Fruit fly (Drosophila melanogaster) whole organism, embryonic: Measurements from ENCODE around the gene CG13081.
A peak's percentile ranks its signal among the peaks of the same experiment; 100 is the strongest.

Experiments used
- CG10543 ChIP-seq: fragments of 200-800 bp; sonication (Bioruptor generic); optimal IDR thresholded peaks from 3 replicates; lab custom pipeline; 2017; ENCODE audit warnings: missing biosample characterization, mild to moderate bottlenecking, missing genetic modification characterization, moderate library complexity
- CG11695 ChIP-seq: fragments of 200-800 bp; sonication (Bioruptor generic); IDR thresholded peaks from 3 replicates; pipeline ENCODE4 v1.3.6; 2022; ENCODE audit warnings: missing biosample characterization, missing genetic modification characterization
- CG12236 ChIP-seq: fragments of 200-800 bp; sonication (Bioruptor generic); optimal IDR thresholded peaks from 2 replicates; lab custom pipeline; 2016; ENCODE audit warnings: missing biosample characterization, missing genetic modification characterization
- CG13424 ChIP-seq: fragments of 200-800 bp; sonication (Bioruptor generic); optimal IDR thresholded peaks from 2 replicates; lab custom pipeline; 2019; ENCODE audit warnings: missing biosample characterization, mild to moderate bottlenecking, missing genetic modification characterization, moderate library complexity
- CG17359 ChIP-seq: fragments of 200-800 bp; sonication (Bioruptor generic); optimal IDR thresholded peaks from 3 replicates; lab custom pipeline; 2018; ENCODE audit warnings: missing biosample characterization, mild to moderate bottlenecking, missing genetic modification characterization, moderate library complexity
- CG18011 ChIP-seq: fragments of 200-800 bp; sonication (Bioruptor generic); optimal IDR thresholded peaks from 2 replicates; lab custom pipeline; 2017; ENCODE audit warnings: missing biosample characterization, missing genetic modification characterization, mild to moderate bottlenecking, moderate library complexity, missing genotype
- CG18599 ChIP-seq: fragments of 200-800 bp; sonication (Bioruptor generic); optimal IDR thresholded peaks from 3 replicates; lab custom pipeline; 2017; ENCODE audit warnings: missing biosample characterization, missing genetic modification characterization, mild to moderate bottlenecking, moderate library complexity, missing genetic modification reagents
- CG32767 ChIP-seq: fragments of 200-800 bp; sonication (Bioruptor generic); IDR thresholded peaks from 2 replicates; pipeline ENCODE4 v1.3.6; 2022; ENCODE audit warnings: missing biosample characterization, missing genetic modification characterization
- CG3847 ChIP-seq: fragments of 200-800 bp; sonication (Bioruptor generic); IDR thresholded peaks from 2 replicates; pipeline ENCODE4 v1.3.6; 2022; ENCODE audit warnings: missing biosample characterization, missing genetic modification characterization
- CG6254 ChIP-seq: fragments of 200-800 bp; sonication (Bioruptor generic); optimal IDR thresholded peaks from 3 replicates; lab custom pipeline; 2017; ENCODE audit warnings: mild to moderate bottlenecking, missing biosample characterization, missing genetic modification reagents, missing genetic modification characterization
- CG7745 ChIP-seq: fragments of 200-800 bp; sonication (Bioruptor generic); optimal IDR thresholded peaks from 2 replicates; lab custom pipeline; 2018; ENCODE audit warnings: missing biosample characterization, mild to moderate bottlenecking, missing genetic modification characterization, moderate library complexity
- CG9727 ChIP-seq: fragments of 200-800 bp; sonication (Bioruptor generic); optimal IDR thresholded peaks from 3 replicates; lab custom pipeline; 2017; ENCODE audit warnings: missing biosample characterization, mild to moderate bottlenecking, missing genetic modification characterization
- D19A ChIP-seq: fragments of 200-800 bp; optimal IDR thresholded peaks from 3 replicates; lab custom pipeline; 2019; ENCODE audit warnings: missing biosample characterization, mild to moderate bottlenecking, missing genetic modification characterization, moderate library complexity
- Drgx ChIP-seq: fragments of 200-800 bp; sonication (Bioruptor generic); IDR thresholded peaks from 2 replicates; pipeline ENCODE4 v1.3.6; 2022; ENCODE audit warnings: missing biosample characterization, missing genetic modification characterization
- E2f2 ChIP-seq: fragments of 200-800 bp; sonication (Bioruptor generic); IDR thresholded peaks from 2 replicates; pipeline ENCODE4 v1.3.6; 2022; ENCODE audit warnings: missing biosample characterization, missing genetic modification characterization
- MTF-1 ChIP-seq: fragments of 200-800 bp; sonication (Bioruptor generic); optimal IDR thresholded peaks from 2 replicates; lab custom pipeline; 2018; ENCODE audit warnings: missing biosample characterization, mild to moderate bottlenecking, missing genetic modification characterization, borderline replicate concordance
- Max ChIP-seq: fragments of 200-800 bp; sonication (Bioruptor generic); optimal IDR thresholded peaks from 2 replicates; lab custom pipeline; 2016; ENCODE audit warnings: missing biosample characterization, mild to moderate bottlenecking, missing genetic modification characterization
- Med ChIP-seq: fragments of 200-800 bp; sonication (Bioruptor generic); peaks from one replicate; lab custom pipeline; 2016; ENCODE audit warnings: missing biosample characterization, missing genetic modification characterization, mild to moderate bottlenecking, inconsistent platforms, moderate library complexity
- NfI ChIP-seq: fragments of 200-800 bp; sonication (Bioruptor generic); optimal IDR thresholded peaks from 3 replicates; lab custom pipeline; 2018; ENCODE audit warnings: missing biosample characterization, mild to moderate bottlenecking, missing genetic modification characterization, moderate library complexity
- Oaz ChIP-seq: fragments of 200-800 bp; sonication (Bioruptor generic); IDR thresholded peaks from 2 replicates; pipeline ENCODE4 v1.3.6; 2022; ENCODE audit warnings: missing biosample characterization, missing genetic modification characterization
- Oli ChIP-seq: fragments of 200-800 bp; sonication (Bioruptor generic); optimal IDR thresholded peaks from 2 replicates; lab custom pipeline; 2018; ENCODE audit warnings: missing biosample characterization, mild to moderate bottlenecking, missing genetic modification characterization, moderate library complexity
- Pdp1 ChIP-seq, 2 experiments: fragments of 200-800 bp; sonication (Bioruptor generic); optimal IDR thresholded peaks; 3 replicates each; lab custom pipeline; 2016; ENCODE audit warnings: missing biosample characterization in 2 of 2, missing genetic modification characterization in 2 of 2, mild to moderate bottlenecking in 1 of 2, moderate library complexity in 1 of 2
- Sox100B ChIP-seq: fragments of 200-800 bp; sonication (Bioruptor generic); optimal IDR thresholded peaks from 3 replicates; lab custom pipeline; 2018; ENCODE audit warnings: missing biosample characterization, mild to moderate bottlenecking, missing genetic modification characterization
- Vsx1 ChIP-seq: fragments of 200-800 bp; sonication (Bioruptor generic); optimal IDR thresholded peaks from 2 replicates; lab custom pipeline; 2017; ENCODE audit warnings: missing biosample characterization, mild to moderate bottlenecking, missing genetic modification characterization, missing genetic modification reagents
- ab ChIP-seq: fragments of 200-800 bp; sonication (Bioruptor generic); optimal IDR thresholded peaks from 2 replicates; lab custom pipeline; 2016; ENCODE audit warnings: missing biosample characterization, missing genetic modification characterization
- cg ChIP-seq: fragments of 200-800 bp; sonication (Bioruptor generic); optimal IDR thresholded peaks from 3 replicates; lab custom pipeline; 2019; ENCODE audit warnings: missing biosample characterization, mild to moderate bottlenecking, missing genetic modification characterization, moderate library complexity
- da ChIP-seq: fragments of 200-800 bp; sonication (Bioruptor generic); optimal IDR thresholded peaks from 2 replicates; lab custom pipeline; 2016; ENCODE audit warnings: missing biosample characterization, missing genetic modification characterization
- exex ChIP-seq: fragments of 200-800 bp; sonication (Bioruptor generic); optimal IDR thresholded peaks from 4 replicates; lab custom pipeline; 2018; ENCODE audit warnings: missing biosample characterization, mild to moderate bottlenecking, missing genetic modification characterization, moderate library complexity
- grau ChIP-seq: fragments of 200-800 bp; optimal IDR thresholded peaks from 3 replicates; lab custom pipeline; 2019; ENCODE audit warnings: missing biosample characterization, mild to moderate bottlenecking, missing genetic modification characterization, moderate library complexity
- grn ChIP-seq: fragments of 200-800 bp; sonication (Bioruptor generic); optimal IDR thresholded peaks from 3 replicates; lab custom pipeline; 2017; ENCODE audit warnings: missing biosample characterization, missing genetic modification characterization
- gsb-n ChIP-seq: fragments of 200-800 bp; sonication (Bioruptor generic); optimal IDR thresholded peaks from 3 replicates; lab custom pipeline; 2018; ENCODE audit warnings: missing biosample characterization, mild to moderate bottlenecking, missing genetic modification characterization
- hkb ChIP-seq, 2 experiments: fragments of 200-800 bp in 1 of 2; fragments of >200 bp in 1 of 2; sonication (Bioruptor generic) in 1 of 2; IDR thresholded peaks in 1 of 2; optimal IDR thresholded peaks in 1 of 2; 2 replicates each; pipeline versions ENCODE4 v1.3.6 to Lab custom; 2017 to 2022; ENCODE audit warnings: missing biosample characterization in 1 of 2, missing genetic modification characterization in 1 of 2
- kni ChIP-seq: fragments of 200-800 bp; sonication (Bioruptor generic); optimal IDR thresholded peaks from 3 replicates; lab custom pipeline; 2017; ENCODE audit warnings: mild to moderate bottlenecking, missing biosample characterization, missing genetic modification reagents, missing genetic modification characterization
- knrl ChIP-seq: fragments of 200-800 bp; sonication (Bioruptor generic); IDR thresholded peaks from 3 replicates; pipeline ENCODE4 v1.3.6; 2022; ENCODE audit warnings: missing biosample characterization, missing genetic modification characterization; ENCODE audit not compliant: partially characterized antibody
- lab ChIP-seq: fragments of 200-800 bp; sonication (Bioruptor generic); optimal IDR thresholded peaks from 3 replicates; lab custom pipeline; 2017; ENCODE audit warnings: missing biosample characterization, missing genetic modification characterization, mild to moderate bottlenecking, moderate library complexity, missing genetic modification reagents
- lilli ChIP-seq: fragments of 200-800 bp; sonication (Bioruptor generic); optimal IDR thresholded peaks from 3 replicates; lab custom pipeline; 2016; ENCODE audit warnings: missing biosample characterization, missing genetic modification characterization
- lola ChIP-seq, 3 experiments: fragments of >200 bp in 2 of 3; fragments of 200-800 bp in 1 of 3; sonication (Bioruptor generic) in 1 of 3; optimal IDR thresholded peaks; 2 replicates each; lab custom pipeline; 2017 to 2019; ENCODE audit warnings: missing biosample characterization in 3 of 3, missing genetic modification characterization in 3 of 3, mild to moderate bottlenecking in 1 of 3, moderate library complexity in 1 of 3
- oc ChIP-seq: fragments of 200-800 bp; sonication (Bioruptor generic); optimal IDR thresholded peaks from 2 replicates; lab custom pipeline; 2018; ENCODE audit warnings: missing biosample characterization, mild to moderate bottlenecking, missing genetic modification characterization, moderate library complexity
- pnt ChIP-seq: fragments of 200-800 bp; sonication (Bioruptor generic); optimal IDR thresholded peaks from 3 replicates; lab custom pipeline; 2016; ENCODE audit warnings: missing biosample characterization, missing genetic modification characterization
- pzg ChIP-seq: fragments of 200-800 bp; sonication (Bioruptor generic); optimal IDR thresholded peaks from 3 replicates; lab custom pipeline; 2018; ENCODE audit warnings: missing biosample characterization, mild to moderate bottlenecking, missing genetic modification characterization, moderate library complexity
- row ChIP-seq: fragments of 200-800 bp; sonication (Bioruptor generic); IDR thresholded peaks from 3 replicates; pipeline ENCODE4 v1.3.6; 2022; ENCODE audit warnings: missing biosample characterization, missing genetic modification characterization
- sens ChIP-seq: fragments of 200-800 bp; sonication (Bioruptor generic); peaks from one replicate; lab custom pipeline; 2016; ENCODE audit warnings: missing biosample characterization, missing genetic modification characterization
- tx ChIP-seq: fragments of 200-800 bp; sonication (Bioruptor generic); optimal IDR thresholded peaks from 2 replicates; lab custom pipeline; 2016; ENCODE audit warnings: missing biosample characterization, missing genetic modification characterization
- vvl ChIP-seq: fragments of 200-800 bp; sonication (Bioruptor generic); IDR thresholded peaks from 2 replicates; pipeline ENCODE4 v1.3.6; 2022; ENCODE audit warnings: missing biosample characterization, missing genetic modification characterization
- z ChIP-seq: fragments of 200-800 bp; sonication (Bioruptor generic); IDR thresholded peaks from 3 replicates; pipeline ENCODE4 v1.3.6; 2022; ENCODE audit warnings: missing biosample characterization, missing genetic modification characterization

Gene CG13081

DNA sequence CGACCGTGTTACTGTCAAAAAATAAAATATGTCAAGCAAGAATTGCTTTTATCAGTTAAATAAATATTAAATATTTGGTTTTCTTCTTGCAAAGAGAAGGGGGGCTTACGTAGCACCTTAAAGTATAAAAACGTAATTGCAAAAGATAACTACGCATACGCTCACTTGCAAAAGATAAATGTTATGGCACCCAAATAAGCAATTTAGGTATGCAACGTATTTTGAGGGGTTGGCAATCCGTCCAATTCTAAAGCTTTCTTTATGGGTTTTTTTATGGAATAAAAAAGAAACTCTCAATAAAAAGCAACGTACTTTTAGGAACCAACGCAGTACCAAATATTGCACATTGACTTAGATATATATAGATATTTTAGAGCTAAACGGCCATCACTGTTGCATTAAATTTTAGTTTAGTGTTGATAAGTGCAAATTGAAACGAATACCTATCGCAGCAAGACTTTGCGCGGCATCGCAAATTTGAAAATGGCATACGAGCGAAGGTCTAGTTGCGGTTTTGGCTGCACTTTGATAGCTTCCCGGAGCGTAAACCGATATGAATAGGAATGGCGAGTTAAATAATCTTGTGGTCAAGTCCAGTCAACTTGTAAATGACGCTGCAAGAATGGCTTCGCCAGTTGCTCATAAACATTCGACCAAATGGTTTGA lies 25.0 kb downstream of the CG13081 start, which contains the start of gene CG13077 (continued):
- TF ChIP-seq E2f2 (GFP tag; lab: Robert Waterston, UW) (peak; percentile 76), CG18599 (no peak), grn (GFP tag; lab: Kevin White, UChicago) (no peak), lola (GFP tag; optimal IDR thresholded peaks at IDR 0.05; lab: Kevin White, UChicago) (no peak), da (GFP tag; lab: Kevin White, UChicago) (no peak), pzg (GFP tag; lab: Kevin White, UChicago) (peak; percentile 9), CG11695 (no peak), pnt (GFP tag; lab: Kevin White, UChicago) (no peak), CG3847 (GFP tag; lab: Robert Waterston, UW) (no peak), CG12236 (GFP tag; lab: Kevin White, UChicago) (no peak)
- TF ChIP-seq, all 482 proteins: peak for 34

DNA sequence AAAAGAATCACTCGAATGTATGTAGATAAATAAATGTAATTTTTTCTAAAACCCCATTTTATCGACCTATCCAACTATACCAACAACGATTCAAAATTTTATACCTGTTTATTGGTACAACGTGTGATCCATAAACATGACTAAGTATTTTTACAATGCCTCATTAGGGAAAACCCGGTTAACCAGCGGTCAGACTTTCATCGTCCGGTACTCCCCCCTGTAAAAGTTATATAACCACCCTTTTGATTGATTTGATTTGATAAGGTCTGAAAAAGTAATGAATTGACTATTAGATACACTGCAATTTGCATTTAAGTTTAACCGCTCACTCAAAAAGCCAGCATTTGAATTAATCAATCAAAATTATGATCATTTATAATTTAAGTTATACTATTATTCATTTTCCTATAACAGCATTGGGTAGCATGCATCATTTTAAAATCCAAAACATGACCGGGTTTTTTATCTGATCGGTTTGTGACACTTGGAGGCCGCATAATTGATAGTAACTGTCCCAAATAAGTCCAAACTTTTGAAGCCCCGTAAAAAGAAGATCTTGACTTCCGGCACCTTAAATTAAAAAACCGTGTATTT lies 27.0 kb downstream of the CG13081 start:
- TF ChIP-seq lab (GFP tag; lab: Kevin White, UChicago) = peak; percentile 69
- TF ChIP-seq knrl (GFP tag; lab: Robert Waterston, UW) = no peak
- no peak for TF ChIP-seq NfI
- TF ChIP-seq CG18011 (GFP tag; lab: Kevin White, UChicago) = no peak
- no peak for TF ChIP-seq ab (GFP tag; lab: Kevin White, UChicago)
- TF ChIP-seq CG6254 (GFP tag; lab: Kevin White, UChicago) = no peak
- peak in 1 of 2 experiments; percentile 93 for TF ChIP-seq Pdp1 (GFP tag; optimal IDR thresholded peaks at IDR 0.05; lab: Kevin White, UChicago)
- no peak for TF ChIP-seq CG32767 (GFP tag; lab: Robert Waterston, UW)
- peak; percentile 16 for TF ChIP-seq sens (GFP tag; lab: Kevin White, UChicago)
- no peak for TF ChIP-seq CG13424 (tag; lab: Kevin White, UChicago)
- no peak for TF ChIP-seq Oaz (GFP tag; lab: Robert Waterston, UW)
- no peak for TF ChIP-seq CG10543
- peak; percentile 63 for TF ChIP-seq D19A
- no peak for TF ChIP-seq z
- no peak for TF ChIP-seq exex
- no peak for TF ChIP-seq CG7745 (tag; lab: Kevin White, UChicago)
- TF ChIP-seq, all 482 proteins: peak for 4

DNA sequence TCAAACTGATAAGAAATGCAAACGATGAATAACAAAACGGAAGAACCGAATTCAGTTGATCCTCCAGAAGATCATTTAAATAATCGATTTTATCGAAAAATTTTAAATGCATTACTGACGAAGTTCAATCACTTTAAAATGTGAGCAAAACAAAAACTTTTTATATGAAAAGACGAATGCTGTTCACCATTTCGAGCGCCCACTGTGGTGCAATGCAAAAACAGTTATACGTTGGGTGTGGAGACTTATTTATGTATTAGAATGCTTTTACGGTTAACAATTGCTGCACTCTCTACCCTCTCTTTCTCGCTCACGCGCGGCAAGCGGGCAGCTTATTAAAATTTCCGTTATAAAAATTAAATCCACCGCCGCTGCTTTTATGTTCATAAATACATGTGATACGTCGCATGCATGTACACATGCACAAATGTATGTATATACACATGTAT lies 30.4 kb downstream of the CG13081 start:
- no peak for TF ChIP-seq Max
- peak; percentile 36 for TF ChIP-seq kni (GFP tag; lab: Kevin White, UChicago)
- peak; percentile 22 for TF ChIP-seq CG17359 (tag; lab: Kevin White, UChicago)
- TF ChIP-seq row (GFP tag; lab: Robert Waterston, UW) = 0 out of 3 replicates have a peak, but pooled peaks have one; percentile 12
- no peak for TF ChIP-seq hkb (optimal IDR thresholded peaks at IDR 0.05; lab: Kevin White, UChicago)
- TF ChIP-seq hkb (GFP tag; IDR thresholded peaks at IDR 0.05; lab: Robert Waterston, UW) = 0 out of 2 replicates have a peak, but pooled peaks have one; percentile 10
- TF ChIP-seq tx (GFP tag; lab: Kevin White, UChicago) = no peak
- peak; percentile 81 for TF ChIP-seq Med (GFP tag; lab: Kevin White, UChicago)
- peak; percentile 21 for TF ChIP-seq gsb-n (tag; lab: Kevin White, UChicago)
- TF ChIP-seq Drgx (GFP tag; lab: Robert Waterston, UW) = 0 out of 2 replicates have a peak, but pooled peaks have one; percentile 34
- TF ChIP-seq Oli = peak; percentile 9
- peak; percentile 47 for TF ChIP-seq oc
- peak; percentile 53 for TF ChIP-seq cg
- no peak for TF ChIP-seq CG9727 (GFP tag; lab: Kevin White, UChicago)
- TF ChIP-seq sens (GFP tag; lab: Kevin White, UChicago) = peak; percentile 46
- no peak for TF ChIP-seq MTF-1 (GFP tag; lab: Kevin White, UChicago)
- peak; percentile 27; the same call in 1 of the 2 replicates for TF ChIP-seq vvl (GFP tag; lab: Robert Waterston, UW)
- peak; percentile 6 for TF ChIP-seq lilli (GFP tag; lab: Kevin White, UChicago)
- TF ChIP-seq grau = peak; percentile 74
- TF ChIP-seq Sox100B = no peak
- TF ChIP-seq Vsx1 (GFP tag; lab: Kevin White, UChicago) = peak; percentile 37
